Fruit fly (Drosophila melanogaster): Measurements from ENCODE around the gene Srp68.

Gene Srp68

dm6 chr3L:8958557-8958956, 16.3 kb upstream of the Srp68 start, which contains the start of gene CG13313 (continued):
- TF ChIP-seq prd (optimal IDR thresholded peaks at IDR 0.05) (no peak), prd (GFP tag; IDR thresholded peaks at IDR 0.05) (no peak), Sox100B (GFP tag; optimal IDR thresholded peaks at IDR 0.05) (no peak), tio (GFP tag; optimal IDR thresholded peaks at IDR 0.05) (no peak), dpn (GFP tag; optimal IDR thresholded peaks at IDR 0.05) (no peak), wdn (GFP tag; IDR thresholded peaks at IDR 0.05) (no peak), tin (GFP tag; optimal IDR thresholded peaks at IDR 0.05) (no peak), Xrp1 (GFP tag; IDR thresholded peaks at IDR 0.05) (no peak), CG6654 (GFP tag; optimal IDR thresholded peaks at IDR 0.05) (no peak)

DNA sequence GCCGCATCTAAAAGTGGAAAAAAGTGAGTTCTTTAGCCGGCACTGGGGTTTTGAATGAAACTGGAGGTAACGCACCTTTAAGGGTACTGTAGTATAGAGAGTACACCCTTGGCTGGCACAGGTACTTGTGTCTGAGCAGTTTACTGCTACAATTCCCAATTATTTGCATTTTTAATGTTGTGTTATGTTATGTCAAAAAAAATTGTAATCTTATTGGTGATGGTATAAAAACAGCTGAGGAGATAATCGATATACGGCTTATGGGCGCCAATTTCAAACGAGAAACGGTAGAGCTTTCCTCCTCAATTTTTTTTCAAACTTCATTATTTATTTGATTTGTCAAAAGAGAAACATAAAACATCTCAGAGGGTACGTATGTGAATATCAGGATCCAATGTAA, 10.4 kb upstream of the Srp68 start, which contains the start of gene ValRS-m:
Gene ValRS-m, minus strand, starts transcription at position 312 of the 400 bp plus-strand sequence.
- TF ChIP-seq CG32772 (GFP tag; IDR thresholded peaks at IDR 0.05) (no peak), Dp (GFP tag; optimal IDR thresholded peaks at IDR 0.05) (peak; percentile 79), Dref (GFP tag; IDR thresholded peaks at IDR 0.05) (peak; percentile 57), trem (tag; optimal IDR thresholded peaks at IDR 0.05) (peak; percentile 36), CG9215 (GFP tag; IDR thresholded peaks at IDR 0.05) (no peak), E2f2 (GFP tag; IDR thresholded peaks at IDR 0.05) (peak; percentile 86), CG4617 (GFP tag; optimal IDR thresholded peaks at IDR 0.05; ENCODE audit: borderline replicate concordance) (no peak), crp (GFP tag; optimal IDR thresholded peaks at IDR 0.05) (peak in 1 of 2 experiments; percentile 80), chinmo (GFP tag; IDR thresholded peaks at IDR 0.05; ENCODE audit: partially characterized antibody) (0 out of 4 replicates have a peak, but pooled peaks have one; percentile 40), zfh2 (GFP tag; optimal IDR thresholded peaks at IDR 0.05) (no peak), Bteb2 (GFP tag; optimal IDR thresholded peaks at IDR 0.05) (no peak), unc-4 (GFP tag; IDR thresholded peaks at IDR 0.05; ENCODE audit: partially characterized antibody) (0 out of 2 replicates have a peak, but pooled peaks have one; percentile 20), CG6175 (GFP tag; IDR thresholded peaks at IDR 0.05) (no peak), CG10274 (GFP tag; optimal IDR thresholded peaks at IDR 0.05) (no peak), CG13287 (GFP tag; IDR thresholded peaks at IDR 0.05; ENCODE audit: partially characterized antibody) (peak; percentile 41), sim (GFP tag; IDR thresholded peaks at IDR 0.05) (no peak), MBD-R2 (GFP tag; IDR thresholded peaks at IDR 0.05) (peak; percentile 42), CG8765 (GFP tag; IDR thresholded peaks at IDR 0.05) (no peak), bbx (GFP tag; IDR thresholded peaks at IDR 0.05; ENCODE audit: partially characterized antibody) (peak; percentile 53; the same call in 1 of the 2 replicates), Dll (GFP tag; IDR thresholded peaks at IDR 0.05; ENCODE audit: partially characterized antibody) (0 out of 4 replicates have a peak, but pooled peaks have one; percentile 40), Spps (tag; optimal IDR thresholded peaks at IDR 0.05) (no peak), Pdp1 (GFP tag; optimal IDR thresholded peaks at IDR 0.05) (peak in 1 of 2 experiments; percentile 73), Sry-δ (GFP tag; optimal IDR thresholded peaks at IDR 0.05) (peak; percentile 47), BEAF-32 (GFP tag; optimal IDR thresholded peaks at IDR 0.05) (peak; percentile 3), pzg (GFP tag; optimal IDR thresholded peaks at IDR 0.05) (peak; percentile 6), gro (GFP tag; optimal IDR thresholded peaks at IDR 0.05) (no peak), CG42726 (GFP tag; IDR thresholded peaks at IDR 0.05; ENCODE audit: partially characterized antibody) (no peak)

- TF ChIP-seq knrl (GFP tag; IDR thresholded peaks at IDR 0.05; ENCODE audit: partially characterized antibody), result peak; percentile 59
- no peak for TF ChIP-seq gsb (GFP tag; IDR thresholded peaks at IDR 0.05)
- TF ChIP-seq unc-4 (GFP tag; IDR thresholded peaks at IDR 0.05; ENCODE audit: partially characterized antibody), result peak; percentile 57
- peak; percentile 87 for TF ChIP-seq pzg (GFP tag; optimal IDR thresholded peaks at IDR 0.05)
- TF ChIP-seq vnd (GFP tag; IDR thresholded peaks at IDR 0.05; ENCODE audit: partially characterized antibody), result peak; percentile 56; the same call in 2 of the 3 replicates
- TF ChIP-seq ranshi (GFP tag; IDR thresholded peaks at IDR 0.05), result no peak
- TF ChIP-seq Myb (GFP tag; optimal IDR thresholded peaks at IDR 0.05), result peak; percentile 68
- peak; percentile 62; the same call in 1 of the 2 replicates for TF ChIP-seq MBD-R2 (GFP tag; IDR thresholded peaks at IDR 0.05)
- TF ChIP-seq ase (GFP tag; IDR thresholded peaks at IDR 0.05), result no peak
- no peak for TF ChIP-seq fru (optimal IDR thresholded peaks at IDR 0.05)
- TF ChIP-seq CG9215 (GFP tag; IDR thresholded peaks at IDR 0.05), result no peak
- TF ChIP-seq Sox100B (GFP tag; optimal IDR thresholded peaks at IDR 0.05), result no peak
- no peak for TF ChIP-seq chn (GFP tag; optimal IDR thresholded peaks at IDR 0.05)
- no peak for TF ChIP-seq nerfin-2 (GFP tag; IDR thresholded peaks at IDR 0.05; ENCODE audit: partially characterized antibody)
- peak; percentile 75; the same call in 1 of the 2 replicates for TF ChIP-seq Bgb (GFP tag; IDR thresholded peaks at IDR 0.05; ENCODE audit: partially characterized antibody)
- peak; percentile 48 for TF ChIP-seq MESR4 (GFP tag; optimal IDR thresholded peaks at IDR 0.05)
Observed at dm6 chr3L:8966324-8967011, 8.4 kb upstream of the Srp68 start, which contains the start of the genes CG5653 and CG5021. CG5653 (minus strand) TSS chr3L:8966374. CG5021 (plus strand) TSS chr3L:8966829.
